Worm (Caenorhabditis elegans) whole organism, L3 larva: Measurements from ENCODE around the gene tmd-2.

Experiments
- ZK546.5 ChIP-seq: sonication (generic microtip); optimal IDR thresholded peaks from 2 replicates; lab custom pipeline; 2017; ENCODE audit warnings: missing biosample characterization, missing genetic modification characterization
- ceh-82 ChIP-seq: fragments of 150-350 bp; optimal IDR thresholded peaks from 2 replicates; lab custom pipeline; 2014; ENCODE audit warnings: missing biosample characterization, missing genetic modification characterization
- egl-27 ChIP-seq: sonication (generic microtip); optimal IDR thresholded peaks from 4 replicates; lab custom pipeline; 2017; ENCODE audit warnings: missing biosample characterization, missing genetic modification reagents, missing genetic modification characterization
- elt-1 ChIP-seq: fragments of 150-350 bp; optimal IDR thresholded peaks from 2 replicates; lab custom pipeline; 2014; ENCODE audit warnings: missing biosample characterization, missing genetic modification characterization
- elt-3 ChIP-seq, 3 experiments: fragments of 150-350 bp in 1 of 3; sonication (generic microtip) in 2 of 3; optimal IDR thresholded peaks; 2 replicates in 2 of 3; 4 replicates in 1 of 3; lab custom pipeline; 2014 to 2017; ENCODE audit warnings: missing biosample characterization in 3 of 3, missing genetic modification characterization in 3 of 3
- fkh-2 ChIP-seq: fragments of 150-350 bp; optimal IDR thresholded peaks from 2 replicates; lab custom pipeline; 2014; ENCODE audit warnings: missing biosample characterization, missing genetic modification reagents, missing genetic modification characterization
- fos-1 ChIP-seq: fragments of 150-350 bp; optimal IDR thresholded peaks from 2 replicates; lab custom pipeline; 2014; ENCODE audit warnings: missing biosample characterization, missing genetic modification characterization
- nfya-1 ChIP-seq: sonication (generic microtip); optimal IDR thresholded peaks from 2 replicates; lab custom pipeline; 2017; ENCODE audit warnings: missing genetic modification characterization, mild to moderate bottlenecking, missing compliant biosample characterization, antibody characterized with exemption, moderate library complexity; ENCODE audit not compliant: insufficient read depth
- nhr-237 ChIP-seq: fragments of 150-350 bp; optimal IDR thresholded peaks from 2 replicates; lab custom pipeline; 2014; ENCODE audit warnings: missing biosample characterization, missing genetic modification characterization
- nhr-77 ChIP-seq: fragments of 150-350 bp; optimal IDR thresholded peaks from 2 replicates; lab custom pipeline; 2014; ENCODE audit warnings: missing biosample characterization, missing genetic modification characterization
- skn-1 ChIP-seq: fragments of 150-350 bp; optimal IDR thresholded peaks from 2 replicates; lab custom pipeline; 2014; ENCODE audit warnings: missing biosample characterization, missing genetic modification characterization

ce11 chrV:8387056-8387455, 52.6 kb downstream of the tmd-2 start, which contains the start of gene gcy-7:
- TF ChIP-seq ceh-82 (tag; lab: Kevin White, UChicago) = no peak
- TF ChIP-seq nhr-237 = no peak
- no peak for TF ChIP-seq fos-1 (tag; lab: Kevin White, UChicago)
- no peak for TF ChIP-seq elt-3 (tag; optimal IDR thresholded peaks at IDR 0.05; lab: Kevin White, UChicago)
- no peak for TF ChIP-seq fkh-2
- TF ChIP-seq ZK546.5 = no peak
- no peak for TF ChIP-seq nfya-1 (tag; lab: Kevin White, UChicago)
- TF ChIP-seq egl-27 (tag; lab: Kevin White, UChicago) = no peak
- TF ChIP-seq skn-1 (tag; lab: Kevin White, UChicago) = no peak
- no peak for TF ChIP-seq nhr-77
- no peak for TF ChIP-seq elt-1 (tag; lab: Kevin White, UChicago)
